Fruit fly (Drosophila melanogaster): ENCODE results near the gene Bx42.

Gene Bx42

DNA sequence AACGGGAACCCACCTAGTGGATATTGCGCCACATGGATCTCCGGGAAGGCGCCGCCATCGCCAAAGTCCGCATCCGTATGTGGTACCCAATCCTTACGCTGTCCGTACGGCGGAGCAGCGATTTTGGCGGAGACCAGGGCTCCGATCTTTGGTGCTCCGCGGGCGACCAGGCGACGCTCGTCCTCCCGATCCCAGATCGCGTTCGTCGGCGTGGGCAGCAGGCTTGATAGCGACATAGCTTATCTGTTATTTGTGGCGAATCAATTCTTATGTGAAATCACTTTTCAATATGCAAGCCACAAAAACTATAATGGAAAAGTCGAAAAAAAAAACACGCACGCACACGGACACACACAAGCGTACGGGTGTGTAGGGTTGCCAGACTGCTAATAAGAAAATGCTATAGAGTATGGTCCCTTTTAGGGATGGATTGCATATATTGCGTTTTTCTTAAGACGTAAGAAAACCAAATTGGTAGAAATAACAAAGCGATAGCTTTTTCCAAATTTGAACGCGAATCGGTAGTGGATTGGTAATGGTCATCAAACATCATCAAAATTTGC lies at the start of gene Bx42:
Gene Bx42 (minus strand): TSS at position 393 of the 563 bp plus-strand sequence.
- TF ChIP-seq Myc (optimal IDR thresholded peaks at IDR 0.05) (no peak), ttk (optimal IDR thresholded peaks at IDR 0.05) (no peak), insv (optimal IDR thresholded peaks at IDR 0.05) (no peak)

DNA sequence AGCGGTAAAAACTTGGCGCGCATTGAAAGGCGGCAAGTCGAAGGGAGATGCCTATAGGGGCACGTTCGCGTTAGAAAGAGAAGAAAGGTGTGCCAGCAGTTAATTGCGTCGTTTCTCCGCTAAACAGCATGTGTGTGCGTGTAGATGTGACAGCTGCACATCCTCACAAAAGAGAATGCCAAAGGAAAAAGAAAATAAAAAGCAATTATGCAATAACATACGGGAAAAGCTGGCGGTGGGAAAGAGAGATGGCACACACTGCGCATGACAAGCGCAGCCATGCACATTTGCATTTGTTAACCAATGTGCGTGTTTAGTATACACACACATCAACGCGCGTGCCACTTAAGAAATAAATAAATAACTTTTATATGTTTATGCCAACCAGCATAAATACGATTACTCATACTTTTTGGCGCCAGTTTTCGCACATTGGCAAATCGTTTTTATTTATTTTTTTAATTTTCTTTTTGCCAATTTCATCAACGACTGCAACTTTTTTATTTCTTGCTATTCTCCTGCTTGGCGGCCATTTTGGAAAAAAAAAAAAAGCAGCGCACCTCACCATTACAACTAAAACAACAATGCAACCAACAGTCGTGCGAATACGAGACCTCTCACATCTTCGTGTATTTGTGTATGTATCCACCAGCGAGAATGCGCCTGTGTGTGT lies 49.4 kb upstream of the Bx42 start:
- TF ChIP-seq h (optimal IDR thresholded peaks at IDR 0.05) (no peak), insv (optimal IDR thresholded peaks at IDR 0.05) (no peak), ttk (optimal IDR thresholded peaks at IDR 0.05) (no peak), Myc (optimal IDR thresholded peaks at IDR 0.05) (no peak), psq (optimal IDR thresholded peaks at IDR 0.05) (no peak), Sin3A (optimal IDR thresholded peaks at IDR 0.05) (no peak)

DNA sequence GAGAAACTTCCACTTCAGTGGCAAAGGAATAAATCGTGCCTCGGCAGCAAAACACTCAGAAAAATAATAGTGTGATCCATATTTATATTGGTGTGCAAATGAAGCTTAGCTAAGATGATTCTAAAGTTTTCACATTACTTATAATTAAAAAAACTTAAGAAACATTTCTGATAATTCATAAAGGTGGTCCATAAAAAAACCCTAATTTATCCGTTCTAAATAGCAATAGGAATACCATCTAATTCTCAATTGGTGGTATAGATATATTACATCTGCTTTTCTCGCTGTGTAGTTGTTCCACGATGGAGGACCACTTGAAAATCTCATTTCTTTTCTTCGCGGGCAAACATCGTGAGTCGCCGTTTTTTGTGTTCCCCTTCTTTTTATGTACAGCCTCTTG lies 48.7 kb upstream of the Bx42 start:
- TF ChIP-seq Myc (optimal IDR thresholded peaks at IDR 0.05) = no peak
- TF ChIP-seq ttk (optimal IDR thresholded peaks at IDR 0.05) = no peak
- no peak for TF ChIP-seq Sin3A (optimal IDR thresholded peaks at IDR 0.05)
- TF ChIP-seq h (optimal IDR thresholded peaks at IDR 0.05) = no peak
- TF ChIP-seq insv (optimal IDR thresholded peaks at IDR 0.05) = no peak

DNA sequence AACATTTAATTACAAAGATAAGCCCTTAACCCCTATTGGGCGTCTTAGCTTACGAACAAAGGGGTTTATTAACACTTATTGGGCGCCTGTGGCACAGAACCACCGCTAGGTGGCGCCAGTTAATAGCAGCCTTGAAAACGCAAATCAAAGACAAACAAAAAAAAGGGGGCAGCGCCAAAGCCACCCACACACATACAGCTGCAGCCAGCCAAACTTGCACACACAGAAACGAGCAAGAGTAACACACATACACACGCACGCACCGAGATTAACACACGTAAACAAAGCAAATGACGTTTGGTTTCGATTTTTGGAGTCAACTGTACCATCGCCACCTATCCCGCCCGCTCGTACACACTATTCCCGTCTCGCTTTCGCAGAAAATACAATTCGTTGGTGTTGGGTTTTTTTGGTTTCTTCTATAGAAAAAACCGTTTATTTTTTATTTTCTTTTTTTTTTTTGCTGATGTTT lies 45.8 kb upstream of the Bx42 start:
- no peak for TF ChIP-seq insv (optimal IDR thresholded peaks at IDR 0.05)
- no peak for TF ChIP-seq Sin3A (optimal IDR thresholded peaks at IDR 0.05)
- TF ChIP-seq h (optimal IDR thresholded peaks at IDR 0.05) = no peak
- TF ChIP-seq psq (optimal IDR thresholded peaks at IDR 0.05) = no peak
- no peak for TF ChIP-seq Myc (optimal IDR thresholded peaks at IDR 0.05)
- TF ChIP-seq ttk (optimal IDR thresholded peaks at IDR 0.05) = no peak

dm6 chrX:9148989-9149522 lies 42.7 kb upstream of the Bx42 start, which contains the start of the genes fh and Bap111:
TSS of gene fh (minus strand) at chrX:9149071.
TSS of gene Bap111 (plus strand) at chrX:9149309.
- TF ChIP-seq h (optimal IDR thresholded peaks at IDR 0.05) = no peak
- TF ChIP-seq Sin3A (optimal IDR thresholded peaks at IDR 0.05) = no peak
- no peak for TF ChIP-seq psq (optimal IDR thresholded peaks at IDR 0.05)
- no peak for TF ChIP-seq Myc (optimal IDR thresholded peaks at IDR 0.05)
- no peak for TF ChIP-seq insv (optimal IDR thresholded peaks at IDR 0.05)
- no peak for TF ChIP-seq ttk (optimal IDR thresholded peaks at IDR 0.05)

DNA sequence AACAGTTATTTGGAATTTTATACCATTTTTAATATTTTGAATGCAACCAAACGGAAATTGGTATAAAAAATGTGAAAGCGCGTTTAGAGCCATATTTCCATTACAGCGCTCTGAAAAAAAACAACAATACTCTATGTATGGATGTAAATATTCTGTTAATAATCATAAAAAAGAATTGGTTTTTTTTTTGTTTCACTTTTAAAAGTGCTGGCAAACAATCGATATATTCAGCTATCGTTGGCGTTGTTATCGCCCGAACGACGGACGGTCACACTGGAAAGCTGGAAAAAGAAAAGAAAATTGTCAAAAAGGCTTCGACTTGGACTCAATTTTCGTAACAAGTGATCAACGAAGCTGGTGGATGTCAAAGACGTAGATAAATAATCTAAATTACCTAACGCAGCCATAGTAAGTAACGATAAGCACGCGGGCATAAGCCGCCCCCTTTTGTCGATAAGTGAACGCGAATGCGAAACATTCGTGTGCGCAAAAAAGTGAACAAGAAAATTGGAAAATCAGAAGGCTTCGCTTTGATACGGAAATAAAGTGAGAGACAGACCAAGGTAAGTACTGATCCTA lies 35.9 kb upstream of the Bx42 start, which contains the start of gene CG7065:
Gene CG7065 (plus strand): TSS at position 270 of the 579 bp plus-strand sequence.
- no peak for TF ChIP-seq Sin3A (optimal IDR thresholded peaks at IDR 0.05)
- TF ChIP-seq h (optimal IDR thresholded peaks at IDR 0.05) = no peak
- TF ChIP-seq insv (optimal IDR thresholded peaks at IDR 0.05) = no peak
- TF ChIP-seq psq (optimal IDR thresholded peaks at IDR 0.05) = no peak
- no peak for TF ChIP-seq Myc (optimal IDR thresholded peaks at IDR 0.05)
- TF ChIP-seq ttk (optimal IDR thresholded peaks at IDR 0.05) = no peak

DNA sequence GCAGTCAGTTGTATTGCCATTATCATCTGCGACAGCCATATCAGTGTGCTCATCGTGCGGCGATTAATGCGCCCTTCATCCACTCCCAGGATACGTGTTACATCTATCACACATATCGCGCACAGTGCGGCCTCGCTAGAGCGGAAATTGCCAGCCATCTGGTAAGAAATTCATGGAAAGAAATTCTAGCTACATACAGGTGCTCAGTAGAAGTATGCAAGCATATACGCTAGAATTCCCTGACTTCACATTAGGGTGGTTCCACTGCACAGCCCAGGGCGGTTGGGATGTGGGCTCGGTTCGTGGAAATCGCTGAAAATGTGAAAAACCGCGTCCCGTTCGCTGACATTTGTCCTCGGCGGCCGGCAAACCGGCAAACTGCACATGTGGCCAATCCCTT lies 34.8 kb upstream of the Bx42 start:
- no peak for TF ChIP-seq Myc (optimal IDR thresholded peaks at IDR 0.05)
- TF ChIP-seq ttk (optimal IDR thresholded peaks at IDR 0.05) = no peak
- TF ChIP-seq psq (optimal IDR thresholded peaks at IDR 0.05) = no peak
- TF ChIP-seq h (optimal IDR thresholded peaks at IDR 0.05) = no peak
- TF ChIP-seq insv (optimal IDR thresholded peaks at IDR 0.05) = no peak
- TF ChIP-seq Sin3A (optimal IDR thresholded peaks at IDR 0.05) = no peak

DNA sequence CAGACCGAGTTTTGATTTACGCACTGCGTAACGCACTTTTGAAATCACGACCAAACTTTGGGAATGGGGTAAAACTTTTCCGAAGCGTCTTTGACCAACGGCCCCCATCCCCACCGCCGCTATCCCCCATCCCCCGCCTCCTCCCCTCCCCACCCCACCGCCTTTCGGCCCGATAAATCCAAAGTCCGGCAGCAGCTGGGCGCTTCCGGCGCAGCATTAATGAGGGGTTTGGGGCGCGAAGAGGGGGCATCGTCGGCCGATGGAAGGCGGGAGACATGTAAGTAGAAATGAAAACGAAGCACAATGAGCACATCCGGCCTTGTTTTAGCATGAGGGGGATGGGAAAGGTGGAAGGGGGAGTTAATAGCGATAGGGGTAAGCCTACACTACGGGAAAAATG lies 32.7 kb upstream of the Bx42 start:
- TF ChIP-seq Sin3A (optimal IDR thresholded peaks at IDR 0.05) (no peak), Myc (optimal IDR thresholded peaks at IDR 0.05) (no peak), psq (optimal IDR thresholded peaks at IDR 0.05) (no peak), insv (optimal IDR thresholded peaks at IDR 0.05) (no peak), ttk (optimal IDR thresholded peaks at IDR 0.05) (no peak), h (optimal IDR thresholded peaks at IDR 0.05) (no peak)

DNA sequence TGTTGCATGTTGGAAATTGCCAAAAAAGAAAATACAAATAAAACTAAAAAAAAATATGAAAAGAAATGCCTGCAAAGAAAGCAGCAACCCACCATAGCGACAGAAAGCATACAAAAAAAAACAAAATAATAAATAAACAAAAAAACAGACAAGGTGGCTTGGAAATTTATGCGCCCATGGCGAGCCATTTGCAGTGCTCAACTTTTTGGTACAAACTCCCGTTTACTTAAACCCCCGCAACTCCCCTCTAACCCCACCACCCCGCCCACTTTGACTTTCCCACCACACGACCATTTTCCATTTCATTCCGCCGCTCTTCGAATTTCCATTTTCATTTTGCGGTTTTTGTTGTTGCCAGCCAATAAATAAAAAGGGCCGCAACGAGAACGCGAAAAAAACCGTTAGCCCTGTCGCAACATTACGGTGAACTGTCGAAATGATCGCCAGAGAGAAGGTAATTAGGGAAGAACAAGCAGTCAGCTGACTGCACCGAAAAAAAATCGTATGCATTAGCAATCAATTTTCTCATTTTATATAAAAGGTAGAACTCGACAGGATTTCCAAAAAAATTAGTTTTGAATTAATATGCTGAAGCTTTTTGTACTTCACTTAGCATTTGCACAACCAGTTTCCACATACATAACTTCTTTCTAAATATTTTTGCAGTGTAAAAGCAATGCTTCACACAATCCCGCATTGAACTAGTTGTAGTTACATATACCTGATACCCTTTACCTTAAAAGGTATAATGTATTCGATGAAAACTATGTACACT lies 30.6 kb upstream of the Bx42 start:
- TF ChIP-seq ttk (optimal IDR thresholded peaks at IDR 0.05) (no peak), Myc (optimal IDR thresholded peaks at IDR 0.05) (no peak), Sin3A (optimal IDR thresholded peaks at IDR 0.05) (no peak), h (optimal IDR thresholded peaks at IDR 0.05) (no peak), insv (optimal IDR thresholded peaks at IDR 0.05) (no peak), psq (optimal IDR thresholded peaks at IDR 0.05) (no peak)

DNA sequence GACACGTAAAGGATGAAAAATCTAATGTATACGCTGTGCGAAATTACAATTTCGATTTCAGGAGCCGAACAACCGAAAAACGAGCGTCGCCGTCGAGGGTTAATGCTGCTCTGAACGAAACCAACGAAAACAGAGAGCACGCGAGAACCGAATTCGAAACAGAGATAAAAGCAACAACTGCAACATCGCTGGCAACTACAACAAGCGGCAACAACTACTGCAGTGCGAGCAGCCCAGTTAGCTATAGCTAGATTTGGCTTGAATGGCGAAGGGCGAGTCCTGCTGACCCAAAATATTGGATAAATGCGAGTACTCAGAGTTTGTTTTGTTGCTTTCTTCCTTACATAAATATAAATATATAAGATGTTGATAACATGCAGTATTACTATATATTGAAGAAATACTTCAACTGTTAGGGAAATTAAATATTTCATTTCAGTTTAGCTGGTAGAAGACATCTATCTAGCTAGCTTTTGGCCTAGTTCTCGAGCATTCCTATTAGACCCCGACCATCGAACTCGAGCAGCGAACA lies 28.6 kb upstream of the Bx42 start, which contains the start of gene fend:
Gene fend (minus strand): TSS at position 178 of the 532 bp plus-strand sequence.
- TF ChIP-seq psq (optimal IDR thresholded peaks at IDR 0.05) (no peak), Myc (optimal IDR thresholded peaks at IDR 0.05) (no peak), ttk (optimal IDR thresholded peaks at IDR 0.05) (no peak), h (optimal IDR thresholded peaks at IDR 0.05) (no peak)

dm6 chrX:9134241-9134849 lies 27.9 kb upstream of the Bx42 start:
- TF ChIP-seq insv (optimal IDR thresholded peaks at IDR 0.05) (no peak), psq (optimal IDR thresholded peaks at IDR 0.05) (no peak), h (optimal IDR thresholded peaks at IDR 0.05) (no peak), Myc (optimal IDR thresholded peaks at IDR 0.05) (no peak), Sin3A (optimal IDR thresholded peaks at IDR 0.05) (no peak), ttk (optimal IDR thresholded peaks at IDR 0.05) (no peak)

All from Kc167 (cell line).